Fruit fly (Drosophila melanogaster) whole organism, embryonic: Measurements from ENCODE around the gene kat80.

Source experiments
- BtbVII ChIP-seq: fragments of 200-800 bp; sonication (Bioruptor generic); optimal IDR thresholded peaks from 3 replicates; lab custom pipeline; 2017; ENCODE audit warnings: missing biosample characterization, mild to moderate bottlenecking, missing genetic modification characterization
- CG10147 ChIP-seq: fragments of 200-800 bp; sonication (Bioruptor generic); optimal IDR thresholded peaks from 2 replicates; lab custom pipeline; 2019; ENCODE audit warnings: missing biosample characterization, mild to moderate bottlenecking, missing genetic modification characterization, moderate library complexity
- CG10979 ChIP-seq: fragments of 200-800 bp; sonication (Bioruptor generic); optimal IDR thresholded peaks from 2 replicates; lab custom pipeline; 2018; ENCODE audit warnings: missing biosample characterization, mild to moderate bottlenecking, missing genetic modification characterization, moderate library complexity
- CG11504 ChIP-seq: fragments of 200-800 bp; sonication (Bioruptor generic); optimal IDR thresholded peaks from 3 replicates; lab custom pipeline; 2019; ENCODE audit warnings: missing biosample characterization, mild to moderate bottlenecking, missing genetic modification characterization, moderate library complexity
- CG11560 ChIP-seq: fragments of 200-800 bp; sonication (Bioruptor generic); IDR thresholded peaks from 3 replicates; pipeline ENCODE4 v1.3.6; 2022; ENCODE audit warnings: missing biosample characterization, missing genetic modification characterization
- CG12659 ChIP-seq: fragments of 200-800 bp; sonication (Bioruptor generic); optimal IDR thresholded peaks from 3 replicates; lab custom pipeline; 2017; ENCODE audit warnings: mild to moderate bottlenecking, missing biosample characterization, missing genetic modification reagents, missing genetic modification characterization
- CG12769 ChIP-seq: fragments of 200-800 bp; sonication (Bioruptor generic); optimal IDR thresholded peaks from 2 replicates; lab custom pipeline; 2019; ENCODE audit warnings: missing biosample characterization, mild to moderate bottlenecking, missing genetic modification characterization, moderate library complexity
- CG13287 ChIP-seq: fragments of 200-800 bp; sonication (Bioruptor generic); IDR thresholded peaks from 2 replicates; pipeline ENCODE4 v1.3.6; 2022; ENCODE audit warnings: missing biosample characterization, missing genetic modification characterization; ENCODE audit not compliant: partially characterized antibody
- CG13424 ChIP-seq: fragments of 200-800 bp; sonication (Bioruptor generic); optimal IDR thresholded peaks from 2 replicates; lab custom pipeline; 2019; ENCODE audit warnings: missing biosample characterization, mild to moderate bottlenecking, missing genetic modification characterization, moderate library complexity
- CG13775 ChIP-seq: fragments of 200-800 bp; sonication (Bioruptor generic); optimal IDR thresholded peaks from 3 replicates; lab custom pipeline; 2017; ENCODE audit warnings: missing biosample characterization, mild to moderate bottlenecking, missing genetic modification characterization
- CG14860 ChIP-seq: fragments of 200-800 bp; sonication (Bioruptor generic); IDR thresholded peaks from 3 replicates; pipeline ENCODE4 v1.3.6; 2022; ENCODE audit warnings: missing biosample characterization, missing genetic modification characterization; ENCODE audit not compliant: partially characterized antibody
- CG17328 ChIP-seq: fragments of 200-800 bp; sonication (Bioruptor generic); IDR thresholded peaks from 2 replicates; pipeline ENCODE4 v1.3.6; 2022; ENCODE audit warnings: missing biosample characterization, missing genetic modification characterization
- CG17361 ChIP-seq: fragments of 200-800 bp; sonication (Bioruptor generic); IDR thresholded peaks from 3 replicates; pipeline ENCODE4 v1.3.6; 2022; ENCODE audit warnings: missing biosample characterization, missing genetic modification characterization
- CG30403 ChIP-seq: fragments of 200-800 bp; sonication (Bioruptor generic); optimal IDR thresholded peaks from 3 replicates; lab custom pipeline; 2016; ENCODE audit warnings: missing biosample characterization, missing genetic modification characterization
- CG31365 ChIP-seq: fragments of 200-800 bp; sonication (Bioruptor generic); optimal IDR thresholded peaks from 2 replicates; lab custom pipeline; 2018; ENCODE audit warnings: missing biosample characterization, mild to moderate bottlenecking, missing genetic modification characterization
- CG32532 ChIP-seq: fragments of 200-800 bp; sonication (Bioruptor generic); IDR thresholded peaks from 2 replicates; pipeline ENCODE4 v1.3.6; 2022; ENCODE audit warnings: missing biosample characterization, missing genetic modification characterization
- CG3995 ChIP-seq: fragments of 200-800 bp; sonication (Bioruptor generic); optimal IDR thresholded peaks from 3 replicates; lab custom pipeline; 2016; ENCODE audit warnings: missing biosample characterization, missing genetic modification characterization
- CG4854 ChIP-seq: fragments of 200-800 bp; sonication (Bioruptor generic); optimal IDR thresholded peaks from 2 replicates; lab custom pipeline; 2016; ENCODE audit warnings: missing biosample characterization, missing genetic modification characterization, inconsistent platforms
- CG7271 ChIP-seq: fragments of 200-800 bp; sonication (Bioruptor generic); optimal IDR thresholded peaks from 2 replicates; lab custom pipeline; 2018; ENCODE audit warnings: missing biosample characterization, mild to moderate bottlenecking, missing genetic modification characterization, moderate library complexity
- CG7839 ChIP-seq: fragments of 200-800 bp; sonication (Bioruptor generic); optimal IDR thresholded peaks from 3 replicates; lab custom pipeline; 2018; ENCODE audit warnings: missing biosample characterization, mild to moderate bottlenecking, missing genetic modification characterization, moderate library complexity
- CG8290 ChIP-seq, 3 experiments: fragments of 200-800 bp; sonication (Bioruptor generic); optimal IDR thresholded peaks; 2 replicates each; lab custom pipeline; 2016 to 2019; ENCODE audit warnings: missing biosample characterization in 3 of 3, missing genetic modification characterization in 3 of 3, mild to moderate bottlenecking in 2 of 3, moderate library complexity in 1 of 3
- CG9437 ChIP-seq: fragments of 200-800 bp; sonication (Bioruptor generic); optimal IDR thresholded peaks from 2 replicates; lab custom pipeline; 2018; ENCODE audit warnings: missing biosample characterization, mild to moderate bottlenecking, missing genetic modification characterization
- CHES-1-like ChIP-seq: fragments of 200-800 bp; sonication (Bioruptor generic); optimal IDR thresholded peaks from 2 replicates; lab custom pipeline; 2016; ENCODE audit warnings: missing biosample characterization, missing genetic modification characterization
- HLH3B ChIP-seq: fragments of 200-800 bp; sonication (Bioruptor generic); IDR thresholded peaks from 2 replicates; pipeline ENCODE4 v1.3.6; 2022; ENCODE audit warnings: missing biosample characterization, missing genetic modification characterization
- Nf-YC ChIP-seq: fragments of 200-800 bp; optimal IDR thresholded peaks from 3 replicates; lab custom pipeline; 2019; ENCODE audit warnings: missing biosample characterization, mild to moderate bottlenecking, missing genetic modification characterization, moderate library complexity
- Pdp1 ChIP-seq, 2 experiments: fragments of 200-800 bp; sonication (Bioruptor generic); optimal IDR thresholded peaks; 3 replicates each; lab custom pipeline; 2016; ENCODE audit warnings: missing biosample characterization in 2 of 2, missing genetic modification characterization in 2 of 2, mild to moderate bottlenecking in 1 of 2, moderate library complexity in 1 of 2
- Scr ChIP-seq: fragments of 200-800 bp; sonication (Bioruptor generic); IDR thresholded peaks from 2 replicates; pipeline ENCODE4 v1.3.6; 2022; ENCODE audit warnings: missing biosample characterization, missing genetic modification characterization; ENCODE audit not compliant: partially characterized antibody
- amos ChIP-seq: fragments of 200-800 bp; sonication (Bioruptor generic); IDR thresholded peaks from 2 replicates; pipeline ENCODE4 v1.3.6; 2022; ENCODE audit warnings: missing biosample characterization, missing genetic modification characterization; ENCODE audit not compliant: partially characterized antibody
- bsh ChIP-seq, 2 experiments: fragments of 200-800 bp; sonication (Bioruptor generic); optimal IDR thresholded peaks; 2 replicates each; lab custom pipeline; 2017 to 2018; ENCODE audit warnings: mild to moderate bottlenecking in 2 of 2, missing biosample characterization in 2 of 2, missing genetic modification characterization in 2 of 2, moderate library complexity in 1 of 2
- cas ChIP-seq: fragments of 200-800 bp; sonication (Bioruptor generic); IDR thresholded peaks from 2 replicates; pipeline ENCODE4 v1.3.6; 2022; ENCODE audit warnings: missing biosample characterization, missing genetic modification characterization
- crol ChIP-seq: fragments of 200-800 bp; sonication (Bioruptor generic); IDR thresholded peaks from 2 replicates; pipeline ENCODE4 v1.3.6; 2022; ENCODE audit warnings: missing biosample characterization, missing genetic modification characterization
- crp ChIP-seq, 2 experiments: fragments of 200-800 bp; sonication (Bioruptor generic); optimal IDR thresholded peaks; 2 replicates in 1 of 2; 3 replicates in 1 of 2; lab custom pipeline; 2017; ENCODE audit warnings: missing biosample characterization in 2 of 2, missing genetic modification characterization in 2 of 2, mild to moderate bottlenecking in 1 of 2, moderate library complexity in 1 of 2
- dmrt11E ChIP-seq: fragments of 200-800 bp; sonication (Bioruptor generic); optimal IDR thresholded peaks from 3 replicates; lab custom pipeline; 2018; ENCODE audit warnings: missing biosample characterization, mild to moderate bottlenecking, missing genetic modification characterization, moderate library complexity
- dpn ChIP-seq, 2 experiments: fragments of 200-800 bp; sonication (Bioruptor generic); optimal IDR thresholded peaks; 3 replicates each; lab custom pipeline; 2016; ENCODE audit warnings: missing biosample characterization in 2 of 2, missing genetic modification characterization in 2 of 2
- dysf ChIP-seq: fragments of 200-800 bp; sonication (Bioruptor generic); IDR thresholded peaks from 3 replicates; pipeline ENCODE4 v1.3.6; 2022; ENCODE audit warnings: missing biosample characterization, missing genetic modification characterization
- gem ChIP-seq: fragments of 200-800 bp; sonication (Bioruptor generic); optimal IDR thresholded peaks from 2 replicates; lab custom pipeline; 2019; ENCODE audit warnings: missing biosample characterization, mild to moderate bottlenecking, missing genetic modification characterization, moderate library complexity
- ind ChIP-seq: fragments of 200-800 bp; sonication (Bioruptor generic); optimal IDR thresholded peaks from 3 replicates; lab custom pipeline; 2016; ENCODE audit warnings: missing biosample characterization, missing genetic modification characterization
- jumu ChIP-seq: fragments of 200-800 bp; sonication (Bioruptor generic); optimal IDR thresholded peaks from 3 replicates; lab custom pipeline; 2016; ENCODE audit warnings: missing biosample characterization, missing genetic modification characterization
- kay ChIP-seq: fragments of 200-800 bp; sonication (Bioruptor generic); optimal IDR thresholded peaks from 2 replicates; lab custom pipeline; 2016; ENCODE audit warnings: missing biosample characterization, missing genetic modification characterization
- knrl ChIP-seq: fragments of 200-800 bp; sonication (Bioruptor generic); IDR thresholded peaks from 3 replicates; pipeline ENCODE4 v1.3.6; 2022; ENCODE audit warnings: missing biosample characterization, missing genetic modification characterization; ENCODE audit not compliant: partially characterized antibody
- lilli ChIP-seq: fragments of 200-800 bp; sonication (Bioruptor generic); optimal IDR thresholded peaks from 3 replicates; lab custom pipeline; 2016; ENCODE audit warnings: missing biosample characterization, missing genetic modification characterization
- pzg ChIP-seq: fragments of 200-800 bp; sonication (Bioruptor generic); optimal IDR thresholded peaks from 3 replicates; lab custom pipeline; 2018; ENCODE audit warnings: missing biosample characterization, mild to moderate bottlenecking, missing genetic modification characterization, moderate library complexity
- rib ChIP-seq: fragments of 200-800 bp; sonication (Bioruptor generic); IDR thresholded peaks from 2 replicates; pipeline ENCODE4 v1.3.6; 2022; ENCODE audit warnings: missing biosample characterization, missing genetic modification characterization
- sim ChIP-seq: fragments of 200-800 bp; sonication (Bioruptor generic); IDR thresholded peaks from 2 replicates; pipeline ENCODE4 v1.3.6; 2022; ENCODE audit warnings: missing biosample characterization, missing genetic modification characterization
- slbo ChIP-seq: fragments of 200-800 bp; sonication (Bioruptor generic); IDR thresholded peaks from 2 replicates; pipeline ENCODE4 v1.3.6; 2022; ENCODE audit warnings: missing biosample characterization, missing genetic modification characterization
- sqz ChIP-seq: fragments of 200-800 bp; sonication (Bioruptor generic); optimal IDR thresholded peaks from 3 replicates; lab custom pipeline; 2018; ENCODE audit warnings: missing biosample characterization, mild to moderate bottlenecking, missing genetic modification characterization
- wdn ChIP-seq: fragments of 200-800 bp; sonication (Bioruptor generic); IDR thresholded peaks from 2 replicates; pipeline ENCODE4 v1.3.6; 2022; ENCODE audit warnings: missing biosample characterization, missing genetic modification characterization
- zfh1 ChIP-seq: fragments of 200-800 bp; sonication (Bioruptor generic); IDR thresholded peaks from 3 replicates; pipeline ENCODE4 v1.3.6; 2022; ENCODE audit warnings: missing biosample characterization, missing genetic modification characterization

Gene kat80

dm6 chrX:16275854-16276338 lies at the start of gene kat80, which contains the start of gene Prosalpha4 (continued):
- no peak for TF ChIP-seq wdn (GFP tag; lab: Robert Waterston, UW)
- peak; percentile 28; the same call in 1 of the 2 replicates for TF ChIP-seq slbo (GFP tag; lab: Robert Waterston, UW)
- TF ChIP-seq crol, result no peak
- TF ChIP-seq bsh (GFP tag; optimal IDR thresholded peaks at IDR 0.05; lab: Kevin White, UChicago), result peak in 1 of 2 experiments; percentile 28
- TF ChIP-seq CG4854 (GFP tag; lab: Kevin White, UChicago), result no peak
- TF ChIP-seq dysf (GFP tag; lab: Robert Waterston, UW), result no peak
- TF ChIP-seq amos (GFP tag; lab: Robert Waterston, UW), result peak; percentile 77
- no peak for TF ChIP-seq CG31365 (tag; lab: Kevin White, UChicago)
- TF ChIP-seq Nf-YC (tag; lab: Kevin White, UChicago), result peak; percentile 58
- peak; percentile 28 for TF ChIP-seq CG12659
- TF ChIP-seq sqz (GFP tag; lab: Kevin White, UChicago), result peak; percentile 18
- no peak for TF ChIP-seq sim (GFP tag; lab: Robert Waterston, UW)
- TF ChIP-seq CG12769 (tag; lab: Kevin White, UChicago), result no peak
- peak in 1 of 2 experiments; percentile 60 for TF ChIP-seq crp (GFP tag; optimal IDR thresholded peaks at IDR 0.05; lab: Kevin White, UChicago)
- no peak for TF ChIP-seq kay (GFP tag; lab: Kevin White, UChicago)
- 0 out of 3 replicates have a peak, but pooled peaks have one; percentile 40 for TF ChIP-seq CG14860 (GFP tag; lab: Robert Waterston, UW)
- TF ChIP-seq lilli (GFP tag; lab: Kevin White, UChicago), result peak; percentile 21
- peak; percentile 8 for TF ChIP-seq CG10979
- TF ChIP-seq CG30403, result peak; percentile 10
- no peak for TF ChIP-seq HLH3B (GFP tag; lab: Robert Waterston, UW)
- no peak for TF ChIP-seq CG7271 (tag; lab: Kevin White, UChicago)
- TF ChIP-seq dmrt11E (tag; lab: Kevin White, UChicago), result peak; percentile 44
- TF ChIP-seq Pdp1 (GFP tag; optimal IDR thresholded peaks at IDR 0.05; lab: Kevin White, UChicago), result peak in 1 of 2 experiments; percentile 10
- TF ChIP-seq CG17328, result 0 out of 2 replicates have a peak, but pooled peaks have one; percentile 11
- no peak for TF ChIP-seq cas (GFP tag; lab: Robert Waterston, UW)
- peak; percentile 43 for TF ChIP-seq pzg (GFP tag; lab: Kevin White, UChicago)
- TF ChIP-seq ind (GFP tag; lab: Kevin White, UChicago), result peak; percentile 41
- TF ChIP-seq CG8290 (GFP tag; optimal IDR thresholded peaks at IDR 0.05; lab: Kevin White, UChicago), result peak; percentile 75
- TF ChIP-seq CG8290 (tag; optimal IDR thresholded peaks at IDR 0.05; lab: Kevin White, UChicago), result no peak
- peak; percentile 35 for TF ChIP-seq CG10147
- TF ChIP-seq CG7839 (tag; lab: Kevin White, UChicago), result peak; percentile 45
- TF ChIP-seq zfh1 (GFP tag; lab: Robert Waterston, UW), result peak; percentile 27; the same call in 1 of the 3 replicates
- TF ChIP-seq CG13775 (GFP tag; lab: Kevin White, UChicago), result peak; percentile 58
- peak; percentile 19 for TF ChIP-seq CG9437 (GFP tag; lab: Kevin White, UChicago)
- TF ChIP-seq BtbVII (GFP tag; lab: Kevin White, UChicago), result no peak
- TF ChIP-seq CG17361 (GFP tag; lab: Robert Waterston, UW), result peak; percentile 56; the same call in 1 of the 3 replicates
- TF ChIP-seq CG11504 (tag; lab: Kevin White, UChicago), result peak; percentile 55
- TF ChIP-seq Scr (GFP tag; lab: Robert Waterston, UW), result peak; percentile 71
- TF ChIP-seq CG13287 (GFP tag; lab: Robert Waterston, UW), result peak; percentile 79
- peak; percentile 96 for TF ChIP-seq CG3995 (GFP tag; lab: Kevin White, UChicago)
- peak; percentile 74; the same call in 2 of the 3 replicates for TF ChIP-seq knrl (GFP tag; lab: Robert Waterston, UW)
- TF ChIP-seq CG11560, result no peak
- peak; percentile 62 for TF ChIP-seq gem (tag; lab: Kevin White, UChicago)
- no peak for TF ChIP-seq CHES-1-like (GFP tag; lab: Kevin White, UChicago)
- no peak for TF ChIP-seq jumu
- peak; percentile 58; the same call in 1 of the 2 replicates for TF ChIP-seq CG32532 (GFP tag; lab: Robert Waterston, UW)
- no peak for TF ChIP-seq rib
- TF ChIP-seq CG13424 (tag; lab: Kevin White, UChicago), result peak; percentile 53
- TF ChIP-seq dpn (GFP tag; optimal IDR thresholded peaks at IDR 0.05; lab: Kevin White, UChicago), result peak; percentile 13 to 43
